Worm (Caenorhabditis elegans): ENCODE measurements around the gene Y38H8A.2.

DNA sequence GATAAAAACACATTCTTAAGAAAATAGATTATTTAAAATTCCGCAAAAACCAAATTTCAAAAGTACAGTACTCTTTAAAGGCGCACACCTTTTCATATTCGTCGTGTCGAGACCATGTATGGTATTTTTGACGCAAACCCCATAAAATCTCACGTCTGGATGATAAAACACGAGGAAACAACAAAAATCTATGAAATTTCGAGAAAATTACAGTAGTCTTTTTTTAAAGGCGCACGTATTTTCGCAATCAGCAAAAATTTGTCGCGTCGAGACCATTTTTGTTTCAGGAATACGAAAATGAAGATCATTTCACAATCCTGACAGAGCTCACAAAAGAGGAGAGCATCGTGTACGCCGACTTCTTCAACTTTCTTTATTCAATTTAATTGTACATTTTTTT, 38.8 kb downstream of the Y38H8A.2 start:
- no peak for TF ChIP-seq aly-2 (tag; optimal IDR thresholded peaks at IDR 0.05)
- no peak for TF ChIP-seq nhr-12 (tag; optimal IDR thresholded peaks at IDR 0.05)
- no peak for TF ChIP-seq elt-1 (tag; optimal IDR thresholded peaks at IDR 0.05)
- no peak for TF ChIP-seq lin-13 (GFP tag; optimal IDR thresholded peaks at IDR 0.05)
- no peak for TF ChIP-seq zag-1 (tag; optimal IDR thresholded peaks at IDR 0.05)
- TF ChIP-seq lsy-2 (tag; optimal IDR thresholded peaks at IDR 0.05) = no peak
